Worm (Caenorhabditis elegans): Measurements from ENCODE around the gene F14D7.1.

- no peak for TF ChIP-seq tag-97 (GFP tag; IDR thresholded peaks at IDR 0.05)
- TF ChIP-seq lin-15B (tag; optimal IDR thresholded peaks at IDR 0.05): no peak
- no peak for TF ChIP-seq ceh-62 (tag; optimal IDR thresholded peaks at IDR 0.05)
- no peak for TF ChIP-seq F49E8.2 (tag; optimal IDR thresholded peaks at IDR 0.05; ENCODE audit: borderline replicate concordance)
- TF ChIP-seq snpc-4 (tag; optimal IDR thresholded peaks at IDR 0.05): no peak
- no peak for TF ChIP-seq nhr-76 (tag; optimal IDR thresholded peaks at IDR 0.05)
Observed at ce11 chrV:14248654-14249053, 40.6 kb downstream of the F14D7.1 start, which contains the start of gene K02E11.6.

All from whole organism, L4 larva.